Worm (Caenorhabditis elegans) whole organism, L4 larva: ENCODE data around the gene C27A7.6.

ENCODE experiments used
- R02D3.7 ChIP-seq: fragments of 150-350 bp; sonication (generic microtip); optimal IDR thresholded peaks from 3 replicates; lab custom pipeline; 2014; ENCODE audit warnings: missing biosample characterization, missing genetic modification characterization
- T20F7.1 ChIP-seq: fragments of 200-800 bp; sonication (Bioruptor generic); optimal IDR thresholded peaks from 2 replicates; lab custom pipeline; 2018; ENCODE audit warnings: mild to moderate bottlenecking, missing genetic modification characterization, missing compliant biosample characterization
- ceh-82 ChIP-seq: sonication (generic microtip); optimal IDR thresholded peaks from 2 replicates; lab custom pipeline; 2017; ENCODE audit warnings: missing biosample characterization, missing genetic modification characterization
- dve-1 ChIP-seq: sonication (generic microtip); optimal IDR thresholded peaks from 2 replicates; lab custom pipeline; 2017; ENCODE audit warnings: antibody characterized with exemption, mild to moderate bottlenecking, missing genetic modification characterization, missing compliant biosample characterization; ENCODE audit not compliant: insufficient read depth
- lsy-2 ChIP-seq, 2 experiments: fragments of 150-350 bp in 1 of 2; sonication (generic microtip) in 1 of 2; optimal IDR thresholded peaks; 2 replicates each; lab custom pipeline; 2014 to 2017; ENCODE audit warnings: missing biosample characterization in 2 of 2, missing genetic modification characterization in 2 of 2
- nhr-10 ChIP-seq: fragments of 150-350 bp; optimal IDR thresholded peaks from 2 replicates; lab custom pipeline; 2014; ENCODE audit warnings: missing biosample characterization, missing genetic modification characterization
- pha-4 ChIP-seq, 2 experiments: fragments of 150-350 bp in 1 of 2; fragments of 200-800 bp in 1 of 2; sonication (Bioruptor generic) in 1 of 2; IDR thresholded peaks in 1 of 2; optimal IDR thresholded peaks in 1 of 2; 2 replicates each; pipeline versions ENCODE4 v1.3.6 to Lab custom; 2014 to 2022; ENCODE audit warnings: missing genetic modification characterization in 2 of 2, missing genetic modification reagents in 2 of 2, missing biosample characterization in 1 of 2, missing compliant biosample characterization in 1 of 2
- unc-62 ChIP-seq, 3 experiments: fragments of 150-350 bp in 1 of 3; sonication (generic microtip); optimal IDR thresholded peaks in 2 of 3; peaks in 1 of 3; 1 replicate in 1 of 3; 2 replicates in 2 of 3; lab custom pipeline; 2014 to 2017; ENCODE audit warnings: missing biosample characterization in 3 of 3, missing genetic modification characterization in 3 of 3, missing genetic modification reagents in 3 of 3, missing genotype in 1 of 3

DNA sequence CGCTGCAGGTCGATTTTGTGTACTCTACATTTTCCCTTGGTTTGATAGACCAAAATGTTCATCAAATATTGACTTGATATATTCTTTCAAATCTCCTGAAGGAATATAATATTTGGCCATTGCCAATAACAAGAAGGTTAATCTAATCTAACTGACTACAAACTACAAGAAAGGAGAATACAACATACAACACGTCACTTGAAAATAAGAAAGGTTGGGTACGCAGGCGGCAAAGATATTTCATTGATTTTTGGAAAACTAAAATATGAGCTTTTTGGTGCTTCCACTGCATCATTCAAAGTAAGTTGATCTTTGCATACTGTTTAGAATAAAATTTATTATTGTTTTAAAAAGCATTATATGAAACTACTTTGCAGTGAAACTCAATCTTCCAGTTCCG is 32.5 kb downstream of the C27A7.6 start, which contains the start of gene nhr-209:
- no peak for TF ChIP-seq pha-4 (GFP tag; IDR thresholded peaks at IDR 0.05; lab: Robert Waterston, UW)
- TF ChIP-seq pha-4 (tag; optimal IDR thresholded peaks at IDR 0.05; lab: Kevin White, UChicago), result no peak
- no peak for TF ChIP-seq T20F7.1
- no peak for TF ChIP-seq R02D3.7 (tag; lab: Kevin White, UChicago)
- no peak for TF ChIP-seq unc-62 (GFP tag; optimal IDR thresholded peaks at IDR 0.05 in 1 of 2; lab: Kevin White, UChicago)
- no peak for TF ChIP-seq unc-62 (tag; optimal IDR thresholded peaks at IDR 0.05; lab: Kevin White, UChicago)
- TF ChIP-seq ceh-82, result no peak
- no peak for TF ChIP-seq lsy-2 (tag; optimal IDR thresholded peaks at IDR 0.05; lab: Kevin White, UChicago)
- TF ChIP-seq dve-1 (tag; lab: Kevin White, UChicago), result no peak
- TF ChIP-seq nhr-10 (tag; lab: Kevin White, UChicago), result no peak
